Worm (Caenorhabditis elegans): Measurements from ENCODE around the gene grdn-1.

ce11 chrV:18577458-18578078 is 15.0 kb upstream of the grdn-1 start:
- TF ChIP-seq jun-1 (tag; optimal IDR thresholded peaks at IDR 0.05): peak; percentile 26
- no peak for TF ChIP-seq ceh-16 (tag; optimal IDR thresholded peaks at IDR 0.05)
- TF ChIP-seq ceh-82 (tag; optimal IDR thresholded peaks at IDR 0.05): no peak
- TF ChIP-seq nhr-237 (tag; optimal IDR thresholded peaks at IDR 0.05): no peak
- TF ChIP-seq nfya-1 (tag; optimal IDR thresholded peaks at IDR 0.05; ENCODE audit: insufficient read depth): no peak
- TF ChIP-seq pqm-1 (tag; optimal IDR thresholded peaks at IDR 0.05): peak; percentile 96

Data from whole organism, L3 larva.